Fruit fly (Drosophila melanogaster): ENCODE results near the gene CG10866.

The CG10866 gene

dm6 chr3L:3937806-3938205 lies at the start of gene CG10866:
TSS of gene CG10866 (minus strand) at chr3L:3937992.
- no peak for TF ChIP-seq CG34367 (tag; optimal IDR thresholded peaks at IDR 0.05)
- no peak for TF ChIP-seq gl (tag; optimal IDR thresholded peaks at IDR 0.05)
- TF ChIP-seq Pif1B (GFP tag; optimal IDR thresholded peaks at IDR 0.05), result no peak
- TF ChIP-seq CG17806 (tag; optimal IDR thresholded peaks at IDR 0.05), result no peak
- TF ChIP-seq CG15710 (tag; optimal IDR thresholded peaks at IDR 0.05), result no peak
- no peak for TF ChIP-seq rn (GFP tag; IDR thresholded peaks at IDR 0.05)
- no peak for TF ChIP-seq CG9948 (tag; optimal IDR thresholded peaks at IDR 0.05)
- TF ChIP-seq CG4496 (GFP tag; IDR thresholded peaks at IDR 0.05), result no peak
- no peak for TF ChIP-seq CG13204 (GFP tag; optimal IDR thresholded peaks at IDR 0.05)
- TF ChIP-seq CG8159 (tag; optimal IDR thresholded peaks at IDR 0.05), result no peak
- TF ChIP-seq Snoo (tag; optimal IDR thresholded peaks at IDR 0.05), result no peak
- TF ChIP-seq CG10348 (GFP tag; IDR thresholded peaks at IDR 0.05), result no peak
- no peak for TF ChIP-seq CG32121 (GFP tag; IDR thresholded peaks at IDR 0.05)
- TF ChIP-seq Ets98B (GFP tag; IDR thresholded peaks at IDR 0.05), result no peak
- no peak for TF ChIP-seq CG14655 (GFP tag; optimal IDR thresholded peaks at IDR 0.05)

- TF ChIP-seq fd96Ca (GFP tag; IDR thresholded peaks at IDR 0.05), result 0 out of 3 replicates have a peak, but pooled peaks have one; percentile 7
- no peak for TF ChIP-seq Pif1B (GFP tag; optimal IDR thresholded peaks at IDR 0.05)
These were observed 45.7 kb upstream of the CG10866 start, which contains the start of gene scrt for dm6 chr3L:3983466-3983946. TSS of gene scrt (plus strand) at chr3L:3983896.

- TF ChIP-seq D1 (tag; optimal IDR thresholded peaks at IDR 0.05) (no peak), CG13204 (GFP tag; optimal IDR thresholded peaks at IDR 0.05) (no peak), CG17806 (tag; optimal IDR thresholded peaks at IDR 0.05) (no peak), CG9948 (tag; optimal IDR thresholded peaks at IDR 0.05) (no peak)
These were observed 42.2 kb upstream of the CG10866 start for dm6 chr3L:3980027-3980426.

dm6 chr3L:3978762-3979516 lies 41.1 kb upstream of the CG10866 start:
- TF ChIP-seq Ets98B (GFP tag; IDR thresholded peaks at IDR 0.05) (no peak), D1 (tag; optimal IDR thresholded peaks at IDR 0.05) (no peak), CG13204 (GFP tag; optimal IDR thresholded peaks at IDR 0.05) (no peak), Pif1A (GFP tag; optimal IDR thresholded peaks at IDR 0.05) (no peak), CG32121 (GFP tag; IDR thresholded peaks at IDR 0.05) (no peak), CG12605 (GFP tag; IDR thresholded peaks at IDR 0.05) (no peak), EcR (GFP tag; optimal IDR thresholded peaks at IDR 0.05) (no peak), gl (tag; optimal IDR thresholded peaks at IDR 0.05) (no peak), fd96Ca (GFP tag; IDR thresholded peaks at IDR 0.05) (no peak), rn (GFP tag; IDR thresholded peaks at IDR 0.05) (no peak), CG17806 (tag; optimal IDR thresholded peaks at IDR 0.05) (no peak), CG4496 (GFP tag; IDR thresholded peaks at IDR 0.05) (no peak), Pif1B (GFP tag; optimal IDR thresholded peaks at IDR 0.05) (no peak), CG14655 (GFP tag; optimal IDR thresholded peaks at IDR 0.05) (no peak), CG8159 (tag; optimal IDR thresholded peaks at IDR 0.05) (no peak), CG10348 (GFP tag; IDR thresholded peaks at IDR 0.05) (no peak), CG9948 (tag; optimal IDR thresholded peaks at IDR 0.05) (no peak), Snoo (tag; optimal IDR thresholded peaks at IDR 0.05) (no peak)

- TF ChIP-seq rn (GFP tag; IDR thresholded peaks at IDR 0.05), result no peak
These were observed 40.0 kb upstream of the CG10866 start for dm6 chr3L:3977622-3978355.

DNA sequence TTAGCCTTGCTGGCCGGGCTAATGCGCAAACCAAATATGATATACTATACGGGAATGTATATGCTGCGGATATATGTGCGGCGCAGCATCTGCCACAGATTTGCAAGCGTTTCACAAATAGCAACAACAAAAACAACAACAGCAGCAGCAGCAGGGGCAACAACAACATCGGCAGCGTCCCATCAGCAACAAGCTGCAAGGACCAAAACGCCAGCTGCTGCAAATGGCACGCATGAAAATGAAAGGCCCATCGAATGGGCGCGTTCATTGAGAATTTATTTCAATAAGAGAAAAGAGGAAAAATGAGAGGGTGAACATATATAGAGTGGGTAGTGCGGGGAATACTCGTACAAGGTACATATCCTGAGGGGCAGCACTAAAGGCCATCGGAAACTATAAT lies 38.6 kb upstream of the CG10866 start:
- no peak for TF ChIP-seq CG8301 (tag; optimal IDR thresholded peaks at IDR 0.05)
- no peak for TF ChIP-seq CG32121 (GFP tag; IDR thresholded peaks at IDR 0.05)
- no peak for TF ChIP-seq fd96Ca (GFP tag; IDR thresholded peaks at IDR 0.05)
- no peak for TF ChIP-seq CG9948 (tag; optimal IDR thresholded peaks at IDR 0.05)
- TF ChIP-seq EcR (GFP tag; optimal IDR thresholded peaks at IDR 0.05), result no peak
- TF ChIP-seq CG15710 (tag; optimal IDR thresholded peaks at IDR 0.05), result no peak
- no peak for TF ChIP-seq CG4496 (GFP tag; IDR thresholded peaks at IDR 0.05)
- no peak for TF ChIP-seq CG13204 (GFP tag; optimal IDR thresholded peaks at IDR 0.05)
- TF ChIP-seq CG12605 (GFP tag; IDR thresholded peaks at IDR 0.05), result no peak

DNA sequence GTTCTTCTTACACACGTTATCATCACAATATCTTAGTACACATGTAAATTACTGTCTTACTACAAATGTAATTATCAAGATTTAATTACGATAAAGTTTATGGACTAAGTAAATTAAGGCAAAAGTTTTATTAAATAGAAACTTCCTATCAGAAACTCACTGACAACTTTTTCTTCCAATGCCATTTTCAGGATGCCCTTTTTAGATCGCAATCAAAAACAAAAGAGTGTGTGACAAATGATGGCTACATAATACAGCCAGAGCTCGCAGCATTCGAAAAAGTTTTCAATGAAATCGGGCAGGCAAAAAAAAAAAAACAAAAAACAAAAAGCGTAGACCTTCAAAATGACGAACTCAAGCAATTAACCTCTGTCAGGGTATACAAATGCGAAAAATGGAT lies 34.8 kb upstream of the CG10866 start, which contains the start of gene CG43915:
Gene CG43915 (plus strand): TSS at position 301 of the 400 bp plus-strand sequence.
- TF ChIP-seq Pif1B (GFP tag; optimal IDR thresholded peaks at IDR 0.05) (no peak), CG9948 (tag; optimal IDR thresholded peaks at IDR 0.05) (no peak), gl (tag; optimal IDR thresholded peaks at IDR 0.05) (no peak), CG15710 (tag; optimal IDR thresholded peaks at IDR 0.05) (no peak), CG8159 (tag; optimal IDR thresholded peaks at IDR 0.05) (no peak), CG8301 (tag; optimal IDR thresholded peaks at IDR 0.05) (no peak), CG4496 (GFP tag; IDR thresholded peaks at IDR 0.05) (no peak), Snoo (tag; optimal IDR thresholded peaks at IDR 0.05) (no peak), rn (GFP tag; IDR thresholded peaks at IDR 0.05) (no peak)
